In the genomic region with DNA sequence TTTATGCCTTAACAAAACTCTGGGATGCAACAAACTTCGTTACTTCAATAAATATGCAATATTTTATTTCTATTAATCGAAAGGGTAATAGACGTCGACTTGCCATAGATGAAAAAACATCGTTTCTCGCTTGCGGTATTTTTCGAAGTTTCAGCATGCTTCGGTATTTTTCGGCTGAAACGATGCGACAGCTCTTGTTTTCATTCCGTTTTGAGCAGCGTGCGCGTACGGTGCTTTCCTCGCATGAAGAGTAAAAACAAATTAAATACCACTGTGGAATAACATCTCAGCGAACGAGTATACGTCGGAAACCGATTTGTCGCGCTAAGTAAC, we compare ENCODE assay signal across 1 fruit fly cellular context.
A peak's percentile ranks its signal among the peaks of the same experiment; 100 is the strongest.
TF ChIP-seq lines count a peak whose summit lies in the region.

Gene CG9328, plus strand, starts transcription at position 201 of the 333 bp plus-strand sequence.

TF ChIP-seq in whole organism, embryonic, 481 proteins besides CTCF, POLR2A, EP300 and RAD21 (continued from another document):
- TF ChIP-seq chinmo (GFP tag; IDR thresholded peaks at IDR 0.05; lab: Robert Waterston, UW; ENCODE audit: partially characterized antibody) (peak; percentile 90; the same call in 2 of the 4 replicates), cato (GFP tag; optimal IDR thresholded peaks at IDR 0.05; lab: Kevin White, UChicago; ENCODE audit: borderline replicate concordance) (peak; percentile 6), CG43689 (GFP tag; IDR thresholded peaks at IDR 0.05; lab: Robert Waterston, UW) (no peak), CG12071 (GFP tag; optimal IDR thresholded peaks at IDR 0.05; lab: Kevin White, UChicago) (peak; percentile 60), Meics (GFP tag; optimal IDR thresholded peaks at IDR 0.05; lab: Kevin White, UChicago) (peak; percentile 45), Doc2 (GFP tag; IDR thresholded peaks at IDR 0.05; lab: Robert Waterston, UW) (no peak), chn (GFP tag; optimal IDR thresholded peaks at IDR 0.05; lab: Kevin White, UChicago) (no peak), CG31388 (GFP tag; optimal IDR thresholded peaks at IDR 0.05; lab: Kevin White, UChicago) (no peak), CG4854 (GFP tag; optimal IDR thresholded peaks at IDR 0.05; lab: Kevin White, UChicago) (peak; percentile 35), Adf1 (GFP tag; IDR thresholded peaks at IDR 0.05; lab: Robert Waterston, UW) (peak; percentile 47; the same call in 1 of the 2 replicates), CG8388 (GFP tag; optimal IDR thresholded peaks at IDR 0.05; lab: Kevin White, UChicago) (peak; percentile 29), NFAT (GFP tag; IDR thresholded peaks at IDR 0.05; lab: Robert Waterston, UW) (peak; percentile 56), sd (tag; optimal IDR thresholded peaks at IDR 0.05; lab: Kevin White, UChicago) (peak; percentile 55), ranshi (GFP tag; IDR thresholded peaks at IDR 0.05; lab: Robert Waterston, UW) (peak; percentile 53; the same call in 1 of the 2 replicates), slp2 (GFP tag; optimal IDR thresholded peaks at IDR 0.05; lab: Kevin White, UChicago) (peak; percentile 62), HLH4C (GFP tag; IDR thresholded peaks at IDR 0.05; lab: Robert Waterston, UW; ENCODE audit: partially characterized antibody) (peak; percentile 44; the same call in 1 of the 3 replicates), CG1024 (GFP tag; IDR thresholded peaks at IDR 0.05; lab: Robert Waterston, UW) (no peak), CG2875 (GFP tag; optimal IDR thresholded peaks at IDR 0.05; lab: Kevin White, UChicago) (peak; percentile 47), Fer1 (GFP tag; optimal IDR thresholded peaks at IDR 0.05; lab: Kevin White, UChicago) (peak; percentile 35), Hr51 (GFP tag; optimal IDR thresholded peaks at IDR 0.05; lab: Kevin White, UChicago) (peak in 1 of 2 experiments; percentile 28), ind (GFP tag; optimal IDR thresholded peaks at IDR 0.05; lab: Kevin White, UChicago) (peak; percentile 44), scrt (GFP tag; optimal IDR thresholded peaks at IDR 0.05; lab: Kevin White, UChicago) (peak; percentile 27), ftz-f1 (GFP tag; optimal IDR thresholded peaks at IDR 0.05; lab: Kevin White, UChicago) (peak; percentile 53), CG34422 (GFP tag; IDR thresholded peaks at IDR 0.05; lab: Robert Waterston, UW) (peak; percentile 67; the same call in 1 of the 3 replicates), unpg (GFP tag; optimal IDR thresholded peaks at IDR 0.05; lab: Kevin White, UChicago) (peak; percentile 46), Drgx (GFP tag; IDR thresholded peaks at IDR 0.05; lab: Robert Waterston, UW) (peak; percentile 43), CoRest (tag; optimal IDR thresholded peaks at IDR 0.05; lab: Kevin White, UChicago) (peak; percentile 37), CG10267 (tag; optimal IDR thresholded peaks at IDR 0.05; lab: Kevin White, UChicago) (peak; percentile 49), bbx (GFP tag; IDR thresholded peaks at IDR 0.05; lab: Robert Waterston, UW; ENCODE audit: partially characterized antibody) (peak; percentile 78), h (optimal IDR thresholded peaks at IDR 0.05; lab: Kevin White, UChicago) (no peak), CG6791 (GFP tag; IDR thresholded peaks at IDR 0.05; lab: Robert Waterston, UW; ENCODE audit: partially characterized antibody) (peak; percentile 63; the same call in 2 of the 3 replicates), CG17359 (tag; optimal IDR thresholded peaks at IDR 0.05; lab: Kevin White, UChicago) (peak; percentile 51), sna (GFP tag; IDR thresholded peaks at IDR 0.05; lab: Robert Waterston, UW; ENCODE audit: partially characterized antibody) (peak; percentile 16; the same call in 1 of the 2 replicates), CG13894 (tag; optimal IDR thresholded peaks at IDR 0.05; lab: Kevin White, UChicago) (peak; percentile 74), bowl (GFP tag; IDR thresholded peaks at IDR 0.05; lab: Robert Waterston, UW) (0 out of 2 replicates have a peak, but pooled peaks have one; percentile 15), tx (GFP tag; optimal IDR thresholded peaks at IDR 0.05; lab: Kevin White, UChicago) (no peak), CG14965 (GFP tag; optimal IDR thresholded peaks at IDR 0.05; lab: Kevin White, UChicago; ENCODE audit: borderline replicate concordance) (no peak), Dek (tag; optimal IDR thresholded peaks at IDR 0.05; lab: Kevin White, UChicago) (peak; percentile 25), CG1832 (GFP tag; optimal IDR thresholded peaks at IDR 0.05; lab: Kevin White, UChicago) (no peak), CG13775 (GFP tag; optimal IDR thresholded peaks at IDR 0.05; lab: Kevin White, UChicago) (no peak), Camta (GFP tag; optimal IDR thresholded peaks at IDR 0.05; lab: Kevin White, UChicago) (peak; percentile 39), CG10543 (GFP tag; optimal IDR thresholded peaks at IDR 0.05; lab: Kevin White, UChicago) (peak; percentile 41), cas (GFP tag; IDR thresholded peaks at IDR 0.05; lab: Robert Waterston, UW) (peak; percentile 37; the same call in 1 of the 2 replicates), D19B (GFP tag; optimal IDR thresholded peaks at IDR 0.05; lab: Kevin White, UChicago) (peak; percentile 1), cwo (GFP tag; optimal IDR thresholded peaks at IDR 0.05; lab: Kevin White, UChicago) (peak; percentile 40), CG34376 (GFP tag; optimal IDR thresholded peaks at IDR 0.05; lab: Kevin White, UChicago) (peak; percentile 40), Fer3 (tag; optimal IDR thresholded peaks at IDR 0.05; lab: Kevin White, UChicago) (peak; percentile 32), Asciz (GFP tag; optimal IDR thresholded peaks at IDR 0.05; lab: Kevin White, UChicago) (no peak), Myb (GFP tag; optimal IDR thresholded peaks at IDR 0.05; lab: Kevin White, UChicago) (peak; percentile 19), CG10979 (tag; optimal IDR thresholded peaks at IDR 0.05; lab: Kevin White, UChicago) (peak; percentile 38), trem (tag; optimal IDR thresholded peaks at IDR 0.05; lab: Kevin White, UChicago) (peak; percentile 70), CG11504 (tag; optimal IDR thresholded peaks at IDR 0.05; lab: Kevin White, UChicago) (peak; percentile 38), CG9727 (GFP tag; optimal IDR thresholded peaks at IDR 0.05; lab: Kevin White, UChicago) (peak; percentile 34), Gsc (GFP tag; IDR thresholded peaks at IDR 0.05; lab: Robert Waterston, UW) (no peak), Ada2b (GFP tag; IDR thresholded peaks at IDR 0.05; lab: Robert Waterston, UW) (no peak), Opbp (GFP tag; IDR thresholded peaks at IDR 0.05; lab: Robert Waterston, UW; ENCODE audit: partially characterized antibody) (peak; percentile 64), Rfx (GFP tag; IDR thresholded peaks at IDR 0.05; lab: Robert Waterston, UW) (peak; percentile 37), CG14710 (tag; optimal IDR thresholded peaks at IDR 0.05; lab: Kevin White, UChicago) (peak; percentile 53), CG33213 (GFP tag; optimal IDR thresholded peaks at IDR 0.05; lab: Kevin White, UChicago) (peak; percentile 44), CG17912 (GFP tag; optimal IDR thresholded peaks at IDR 0.05; lab: Kevin White, UChicago) (peak; percentile 56), CG12769 (tag; optimal IDR thresholded peaks at IDR 0.05; lab: Kevin White, UChicago) (peak; percentile 48), abd-A (tag; optimal IDR thresholded peaks at IDR 0.05; lab: Kevin White, UChicago) (peak; percentile 7), pho (GFP tag; optimal IDR thresholded peaks at IDR 0.05; lab: Kevin White, UChicago) (peak; percentile 41), lilli (GFP tag; optimal IDR thresholded peaks at IDR 0.05; lab: Kevin White, UChicago) (peak; percentile 61), Blimp-1 (GFP tag; optimal IDR thresholded peaks at IDR 0.05; lab: Kevin White, UChicago) (peak; percentile 66), CG31441 (GFP tag; IDR thresholded peaks at IDR 0.05; lab: Robert Waterston, UW) (no peak; the same call in 1 of the 2 replicates)
TF ChIP-seq in whole organism, embryonic: peak in this region for 205.
